Fruit fly (Drosophila melanogaster) whole organism, embryonic: ENCODE measurements around the gene CG8568.

Source experiments
- ATbp ChIP-seq: fragments of 200-800 bp; sonication (Bioruptor generic); optimal IDR thresholded peaks from 2 replicates; lab custom pipeline; 2017; ENCODE audit warnings: missing biosample characterization, mild to moderate bottlenecking, missing genetic modification characterization, missing genetic modification reagents
- Antp ChIP-seq: fragments of 200-800 bp; sonication (Bioruptor generic); optimal IDR thresholded peaks from 3 replicates; lab custom pipeline; 2016; ENCODE audit warnings: missing biosample characterization, missing genetic modification characterization
- Blimp-1 ChIP-seq: fragments of 200-800 bp; sonication (Bioruptor generic); optimal IDR thresholded peaks from 3 replicates; lab custom pipeline; 2018; ENCODE audit warnings: missing biosample characterization, missing genetic modification characterization, mild to moderate bottlenecking, moderate library complexity, missing genetic modification reagents
- BtbVII ChIP-seq: fragments of 200-800 bp; sonication (Bioruptor generic); optimal IDR thresholded peaks from 3 replicates; lab custom pipeline; 2017; ENCODE audit warnings: missing biosample characterization, mild to moderate bottlenecking, missing genetic modification characterization
- CG10209 ChIP-seq: fragments of 200-800 bp; sonication (Bioruptor generic); optimal IDR thresholded peaks from 3 replicates; lab custom pipeline; 2017; ENCODE audit warnings: missing biosample characterization, mild to moderate bottlenecking, missing genetic modification characterization, missing genetic modification reagents
- CG11093 ChIP-seq: fragments of 200-800 bp; sonication (Bioruptor generic); IDR thresholded peaks from 3 replicates; pipeline ENCODE4 v1.3.6; 2022; ENCODE audit warnings: missing biosample characterization, missing genetic modification characterization
- CG12104 ChIP-seq: fragments of 200-800 bp; sonication (Bioruptor generic); optimal IDR thresholded peaks from 3 replicates; lab custom pipeline; 2016; ENCODE audit warnings: missing biosample characterization, missing genetic modification characterization
- CG15696 ChIP-seq: fragments of 200-800 bp; sonication (Bioruptor generic); optimal IDR thresholded peaks from 2 replicates; lab custom pipeline; 2019; ENCODE audit warnings: missing biosample characterization, mild to moderate bottlenecking, missing genetic modification characterization, moderate library complexity
- CG17385 ChIP-seq: fragments of 200-800 bp; sonication (Bioruptor generic); optimal IDR thresholded peaks from 3 replicates; lab custom pipeline; 2018; ENCODE audit warnings: missing biosample characterization, mild to moderate bottlenecking, missing genetic modification characterization
- CG17568 ChIP-seq: fragments of 200-800 bp; sonication (Bioruptor generic); optimal IDR thresholded peaks from 2 replicates; lab custom pipeline; 2018; ENCODE audit warnings: missing biosample characterization, mild to moderate bottlenecking, missing genetic modification characterization, moderate library complexity
- CG1792 ChIP-seq: fragments of 200-800 bp; sonication (Bioruptor generic); optimal IDR thresholded peaks from 2 replicates; lab custom pipeline; 2016; ENCODE audit warnings: missing biosample characterization, missing genetic modification characterization
- CG18764 ChIP-seq: fragments of 200-800 bp; sonication (Bioruptor generic); optimal IDR thresholded peaks from 3 replicates; lab custom pipeline; 2016; ENCODE audit warnings: missing biosample characterization, missing genetic modification characterization
- CG2875 ChIP-seq: fragments of 200-800 bp; sonication (Bioruptor generic); optimal IDR thresholded peaks from 2 replicates; lab custom pipeline; 2017; ENCODE audit warnings: missing biosample characterization, mild to moderate bottlenecking, missing genetic modification characterization, missing genetic modification reagents
- CG31224 ChIP-seq: fragments of 200-800 bp; sonication (Bioruptor generic); IDR thresholded peaks from 2 replicates; pipeline ENCODE4 v1.3.6; 2022; ENCODE audit warnings: missing biosample characterization, missing genetic modification characterization
- CG3281 ChIP-seq: fragments of 200-800 bp; sonication (Bioruptor generic); optimal IDR thresholded peaks from 3 replicates; lab custom pipeline; 2017; ENCODE audit warnings: missing biosample characterization, mild to moderate bottlenecking, missing genetic modification characterization
- CG3726 ChIP-seq: fragments of 200-800 bp; sonication (Bioruptor generic); IDR thresholded peaks from 3 replicates; pipeline ENCODE4, ENCODE4 v1.3.6; 2022; ENCODE audit warnings: missing biosample characterization, missing genetic modification characterization
- CG4404 ChIP-seq: fragments of 200-800 bp; sonication (Bioruptor generic); IDR thresholded peaks from 2 replicates; pipeline ENCODE4 v1.3.6; 2022; ENCODE audit warnings: missing biosample characterization, missing genetic modification characterization
- CG4424 ChIP-seq: fragments of 200-800 bp; sonication (Bioruptor generic); optimal IDR thresholded peaks from 3 replicates; lab custom pipeline; 2016; ENCODE audit warnings: missing biosample characterization, missing genetic modification characterization
- CG6254 ChIP-seq: fragments of 200-800 bp; sonication (Bioruptor generic); optimal IDR thresholded peaks from 3 replicates; lab custom pipeline; 2017; ENCODE audit warnings: mild to moderate bottlenecking, missing biosample characterization, missing genetic modification reagents, missing genetic modification characterization
- CG7786 ChIP-seq: fragments of 200-800 bp; sonication (Bioruptor generic); optimal IDR thresholded peaks from 2 replicates; lab custom pipeline; 2016; ENCODE audit warnings: missing biosample characterization, missing genetic modification characterization
- CG8388 ChIP-seq: fragments of 200-800 bp; sonication (Bioruptor generic); optimal IDR thresholded peaks from 2 replicates; lab custom pipeline; 2019; ENCODE audit warnings: missing biosample characterization, mild to moderate bottlenecking, missing genetic modification characterization, moderate library complexity
- CHES-1-like ChIP-seq: fragments of 200-800 bp; sonication (Bioruptor generic); optimal IDR thresholded peaks from 2 replicates; lab custom pipeline; 2016; ENCODE audit warnings: missing biosample characterization, missing genetic modification characterization
- Deaf1 ChIP-seq: fragments of 200-800 bp; optimal IDR thresholded peaks from 3 replicates; lab custom pipeline; 2019; ENCODE audit warnings: missing biosample characterization, mild to moderate bottlenecking, missing genetic modification characterization, moderate library complexity
- Ets65A ChIP-seq: fragments of 200-800 bp; sonication (Bioruptor generic); peaks from one replicate; lab custom pipeline; 2016; ENCODE audit warnings: missing biosample characterization, missing genetic modification characterization
- HHEX ChIP-seq: fragments of 200-800 bp; sonication (Bioruptor generic); optimal IDR thresholded peaks from 3 replicates; lab custom pipeline; 2017; ENCODE audit warnings: missing biosample characterization, mild to moderate bottlenecking, missing genetic modification characterization, missing genetic modification reagents
- Hr51 ChIP-seq, 2 experiments: fragments of 200-800 bp; sonication (Bioruptor generic); optimal IDR thresholded peaks; 2 replicates in 1 of 2; 3 replicates in 1 of 2; lab custom pipeline; 2016 to 2018; ENCODE audit warnings: missing biosample characterization in 2 of 2, missing genetic modification characterization in 2 of 2, mild to moderate bottlenecking in 1 of 2, moderate library complexity in 1 of 2
- Hr78 ChIP-seq, 2 experiments: fragments of 200-800 bp in 1 of 2; fragments of >200 bp in 1 of 2; sonication (Bioruptor generic) in 1 of 2; optimal IDR thresholded peaks; 2 replicates each; lab custom pipeline; 2017 to 2019; ENCODE audit warnings: missing biosample characterization in 2 of 2, missing genetic modification characterization in 2 of 2, mild to moderate bottlenecking in 1 of 2, moderate library complexity in 1 of 2
- Lpt ChIP-seq: fragments of >200 bp; optimal IDR thresholded peaks from 2 replicates; lab custom pipeline; 2018; ENCODE audit warnings: missing biosample characterization, missing genetic modification characterization
- MTF-1 ChIP-seq: fragments of 200-800 bp; sonication (Bioruptor generic); optimal IDR thresholded peaks from 2 replicates; lab custom pipeline; 2018; ENCODE audit warnings: missing biosample characterization, mild to moderate bottlenecking, missing genetic modification characterization, borderline replicate concordance
- NFAT ChIP-seq: fragments of 200-800 bp; sonication (Bioruptor generic); IDR thresholded peaks from 2 replicates; pipeline ENCODE4 v1.3.6; 2022; ENCODE audit warnings: missing biosample characterization, missing genetic modification characterization
- Poxn ChIP-seq: fragments of 200-800 bp; sonication (Bioruptor generic); IDR thresholded peaks from 2 replicates; pipeline ENCODE4 v1.3.6; 2022; ENCODE audit warnings: missing biosample characterization, missing genetic modification characterization
- Ptx1 ChIP-seq: fragments of 200-800 bp; sonication (Bioruptor generic); IDR thresholded peaks from 2 replicates; pipeline ENCODE4 v1.3.6; 2022; ENCODE audit warnings: missing biosample characterization, missing genetic modification characterization
- Vsx1 ChIP-seq: fragments of 200-800 bp; sonication (Bioruptor generic); optimal IDR thresholded peaks from 2 replicates; lab custom pipeline; 2017; ENCODE audit warnings: missing biosample characterization, mild to moderate bottlenecking, missing genetic modification characterization, missing genetic modification reagents
- aop ChIP-seq: fragments of 200-800 bp; sonication (Bioruptor generic); IDR thresholded peaks from 2 replicates; pipeline ENCODE4 v1.3.6; 2022; ENCODE audit warnings: missing biosample characterization, missing genetic modification characterization
- ase ChIP-seq: fragments of 200-800 bp; sonication (Bioruptor generic); IDR thresholded peaks from 3 replicates; pipeline ENCODE4 v1.3.6; 2022; ENCODE audit warnings: missing biosample characterization, missing genetic modification characterization
- bab2 ChIP-seq: fragments of 200-800 bp; sonication (Bioruptor generic); optimal IDR thresholded peaks from 2 replicates; lab custom pipeline; 2016; ENCODE audit warnings: missing biosample characterization, missing genetic modification characterization
- ci ChIP-seq: fragments of 200-800 bp; sonication (Bioruptor generic); IDR thresholded peaks from 3 replicates; pipeline ENCODE4 v1.3.6; 2022; ENCODE audit warnings: missing biosample characterization, missing genetic modification characterization
- cwo ChIP-seq: fragments of 200-800 bp; sonication (Bioruptor generic); optimal IDR thresholded peaks from 3 replicates; lab custom pipeline; 2017; ENCODE audit warnings: missing biosample characterization, missing genetic modification characterization, mild to moderate bottlenecking, moderate library complexity, missing genetic modification reagents
- fd102C ChIP-seq: fragments of 200-800 bp; sonication (Bioruptor generic); optimal IDR thresholded peaks from 2 replicates; lab custom pipeline; 2018; ENCODE audit warnings: missing biosample characterization, mild to moderate bottlenecking, missing genetic modification characterization, moderate library complexity
- fd96Cb ChIP-seq: fragments of 200-800 bp; sonication (Bioruptor generic); optimal IDR thresholded peaks from 2 replicates; lab custom pipeline; 2018; ENCODE audit warnings: missing biosample characterization, mild to moderate bottlenecking, missing genetic modification characterization, moderate library complexity
- lab ChIP-seq: fragments of 200-800 bp; sonication (Bioruptor generic); optimal IDR thresholded peaks from 3 replicates; lab custom pipeline; 2017; ENCODE audit warnings: missing biosample characterization, missing genetic modification characterization, mild to moderate bottlenecking, moderate library complexity, missing genetic modification reagents
- lmd ChIP-seq: fragments of 200-800 bp; sonication (Bioruptor generic); IDR thresholded peaks from 2 replicates; pipeline ENCODE4 v1.3.6; 2022; ENCODE audit warnings: missing biosample characterization, missing genetic modification characterization
- org-1 ChIP-seq: fragments of 200-800 bp; sonication (Bioruptor generic); optimal IDR thresholded peaks from 2 replicates; lab custom pipeline; 2017; ENCODE audit warnings: missing biosample characterization, missing genetic modification characterization
- pan ChIP-seq, 4 experiments: fragments of >200 bp in 3 of 4; fragments of 200-800 bp in 1 of 4; sonication (Bioruptor generic) in 1 of 4; optimal IDR thresholded peaks in 3 of 4; IDR thresholded peaks in 1 of 4; 2 replicates each; pipeline versions ENCODE4 v1.3.6 to Lab custom; 2017 to 2022; ENCODE audit warnings: missing biosample characterization in 2 of 4, missing genetic modification characterization in 2 of 4, mixed read lengths in 1 of 4
- prd ChIP-seq, 3 experiments: fragments of >200 bp in 2 of 3; fragments of 200-800 bp in 1 of 3; sonication (Bioruptor generic) in 1 of 3; optimal IDR thresholded peaks in 2 of 3; IDR thresholded peaks in 1 of 3; 2 replicates in 2 of 3; 3 replicates in 1 of 3; pipeline versions ENCODE4 v1.3.6 to Lab custom; 2017 to 2022; ENCODE audit warnings: missing biosample characterization in 1 of 3, missing genetic modification characterization in 1 of 3
- pum ChIP-seq: fragments of 200-800 bp; sonication (Bioruptor generic); optimal IDR thresholded peaks from 2 replicates; lab custom pipeline; 2016; ENCODE audit warnings: missing biosample characterization, missing genetic modification characterization
- row ChIP-seq: fragments of 200-800 bp; sonication (Bioruptor generic); IDR thresholded peaks from 3 replicates; pipeline ENCODE4 v1.3.6; 2022; ENCODE audit warnings: missing biosample characterization, missing genetic modification characterization
- vvl ChIP-seq: fragments of 200-800 bp; sonication (Bioruptor generic); IDR thresholded peaks from 2 replicates; pipeline ENCODE4 v1.3.6; 2022; ENCODE audit warnings: missing biosample characterization, missing genetic modification characterization

The CG8568 gene

dm6 chrX:17491184-17491583 lies 38.8 kb upstream of the CG8568 start (continued):
- TF ChIP-seq CG2875 (GFP tag; lab: Kevin White, UChicago) (peak; percentile 34), Vsx1 (no peak), CG4424 (GFP tag; lab: Kevin White, UChicago) (peak; percentile 62), aop (GFP tag; lab: Robert Waterston, UW) (no peak), fd96Cb (tag; lab: Kevin White, UChicago) (peak; percentile 57), Hr78 (GFP tag; optimal IDR thresholded peaks at IDR 0.05; lab: Kevin White, UChicago) (no peak), Lpt (GFP tag; lab: Kevin White, UChicago) (no peak), ase (0 out of 3 replicates have a peak, but pooled peaks have one; percentile 43), NFAT (peak; percentile 35; the same call in 1 of the 2 replicates), Deaf1 (tag; lab: Kevin White, UChicago) (no peak), prd (optimal IDR thresholded peaks at IDR 0.05; lab: Kevin White, UChicago) (no peak), prd (GFP tag; IDR thresholded peaks at IDR 0.05; lab: Robert Waterston, UW) (peak; percentile 85), CG18764 (GFP tag; lab: Kevin White, UChicago) (peak; percentile 21), org-1 (GFP tag; lab: Kevin White, UChicago) (peak; percentile 5), CG3726 (GFP tag; lab: Robert Waterston, UW) (0 out of 3 replicates have a peak, but pooled peaks have one; percentile 54), CG17568 (GFP tag; lab: Kevin White, UChicago) (peak; percentile 46), CG3281 (GFP tag; lab: Kevin White, UChicago) (peak; percentile 23), CG12104 (GFP tag; lab: Kevin White, UChicago) (peak; percentile 26), CG1792 (GFP tag; lab: Kevin White, UChicago) (peak; percentile 35), pum (peak; percentile 31), HHEX (GFP tag; lab: Kevin White, UChicago) (peak; percentile 59), lab (GFP tag; lab: Kevin White, UChicago) (peak; percentile 56), CG7786 (peak; percentile 27), row (GFP tag; lab: Robert Waterston, UW) (peak; percentile 71), ci (peak; percentile 88), Antp (GFP tag; lab: Kevin White, UChicago) (peak; percentile 33), CG15696 (tag; lab: Kevin White, UChicago) (peak; percentile 13), Hr51 (GFP tag; optimal IDR thresholded peaks at IDR 0.05; lab: Kevin White, UChicago) (peak; percentile 7 to 49), bab2 (peak; percentile 43), CG11093 (GFP tag; lab: Robert Waterston, UW) (0 out of 3 replicates have a peak, but pooled peaks have one; percentile 51), Poxn (GFP tag; lab: Robert Waterston, UW) (no peak), lmd (GFP tag; lab: Robert Waterston, UW) (peak; percentile 67), CG4404 (GFP tag; lab: Robert Waterston, UW) (peak; percentile 63; the same call in 1 of the 2 replicates), CHES-1-like (GFP tag; lab: Kevin White, UChicago) (no peak), BtbVII (GFP tag; lab: Kevin White, UChicago) (no peak), ATbp (GFP tag; lab: Kevin White, UChicago) (peak; percentile 49), CG6254 (GFP tag; lab: Kevin White, UChicago) (peak; percentile 32), CG8388 (peak; percentile 48), CG31224 (GFP tag; lab: Robert Waterston, UW) (peak; percentile 30; the same call in 1 of the 2 replicates), Blimp-1 (GFP tag; lab: Kevin White, UChicago) (peak; percentile 45), Ptx1 (GFP tag; lab: Robert Waterston, UW) (peak; percentile 64), Ets65A (GFP tag; lab: Kevin White, UChicago) (peak; percentile 90), cwo (GFP tag; lab: Kevin White, UChicago) (peak; percentile 10), CG17385 (GFP tag; lab: Kevin White, UChicago) (peak; percentile 42), vvl (peak; percentile 77), fd102C (GFP tag; lab: Kevin White, UChicago) (peak; percentile 1), CG10209 (GFP tag; lab: Kevin White, UChicago) (peak; percentile 41), pan (optimal IDR thresholded peaks at IDR 0.05; lab: Kevin White, UChicago) (no peak), pan (GFP tag; optimal IDR thresholded peaks at IDR 0.05 in 1 of 2, IDR thresholded peaks at IDR 0.05 in 1 of 2) (peak in 1 of 2 experiments; percentile 74), MTF-1 (GFP tag; lab: Kevin White, UChicago) (peak; percentile 3)
